Fruit fly (Drosophila melanogaster) Kc167 (cell line): Measurements from ENCODE around the gene tkv.

ENCODE experiments used
- Myc ChIP-seq: fragments of >200 bp; optimal IDR thresholded peaks from 2 replicates; lab custom pipeline; 2017; ENCODE audit warnings: missing external identifiers
- Sin3A ChIP-seq: fragments of >200 bp; optimal IDR thresholded peaks from 2 replicates; lab custom pipeline; 2018; ENCODE audit warnings: missing external identifiers
- h ChIP-seq: fragments of >200 bp; optimal IDR thresholded peaks from 3 replicates; lab custom pipeline; 2018; ENCODE audit warnings: missing external identifiers
- insv ChIP-seq: fragments of >200 bp; optimal IDR thresholded peaks from 3 replicates; lab custom pipeline; 2018; ENCODE audit warnings: missing external identifiers
- psq ChIP-seq: fragments of >200 bp; optimal IDR thresholded peaks from 2 replicates; lab custom pipeline; 2017; ENCODE audit warnings: missing external identifiers
- ttk ChIP-seq: sonication (Bioruptor generic); optimal IDR thresholded peaks from 2 replicates; lab custom pipeline; 2017; ENCODE audit warnings: missing external identifiers

- TF ChIP-seq h (lab: Kevin White, UChicago) (no peak), Sin3A (no peak), insv (lab: Kevin White, UChicago) (no peak), ttk (lab: Kevin White, UChicago) (no peak), psq (no peak), Myc (no peak)
Measured at dm6 chr2L:5249766-5250165, 21.4 kb downstream of the tkv start.
